2 worm cellular contexts compared by ENCODE assay signal in the genomic region with DNA sequence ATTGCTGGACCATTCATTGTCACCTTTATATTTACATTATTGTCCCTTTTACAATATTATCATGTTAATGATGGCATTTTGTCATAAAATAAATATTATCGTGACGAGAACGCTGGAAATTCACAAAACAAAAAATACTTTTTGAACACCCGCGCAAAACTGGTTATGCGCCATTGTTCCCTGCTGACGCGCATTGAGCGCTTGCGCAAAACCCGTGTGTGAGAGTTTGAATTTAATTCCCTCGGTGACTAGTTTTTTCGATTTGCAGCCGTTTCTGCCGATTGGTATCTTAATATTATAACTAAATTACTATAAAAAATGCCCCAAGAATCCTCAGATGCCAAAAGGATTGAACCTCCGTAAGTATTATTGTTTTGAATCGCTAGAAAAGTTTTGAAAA.
TF ChIP-seq lines count a peak whose summit lies in the region.

TSS of gene pafo-1 (plus strand) at position 256 of the 400 bp plus-strand sequence.

TF ChIP-seq in whole organism, L1 larva, 84 proteins besides CTCF, POLR2A, EP300 and RAD21 (continued from another document):
- TF ChIP-seq blmp-1 (tag; optimal IDR thresholded peaks at IDR 0.05; lab: Kevin White, UChicago) = peak; percentile 84
- peak; percentile 90 for TF ChIP-seq xbp-1 (tag; optimal IDR thresholded peaks at IDR 0.05; lab: Kevin White, UChicago)
- TF ChIP-seq nhr-85 (tag; lab: Kevin White, UChicago) = peak; percentile 97
- TF ChIP-seq ceh-88 (GFP tag; IDR thresholded peaks at IDR 0.05; lab: Robert Waterston, UW) = peak; percentile 20; the same call in 1 of the 2 replicates
- TF ChIP-seq tbx-2 (tag; optimal IDR thresholded peaks at IDR 0.05; lab: Kevin White, UChicago) = peak; percentile 92
- TF ChIP-seq aly-2 (tag; optimal IDR thresholded peaks at IDR 0.05; lab: Kevin White, UChicago) = peak; percentile 87
- peak in 1 of 2 experiments; percentile 78 for TF ChIP-seq mdl-1 (tag; optimal IDR thresholded peaks at IDR 0.05; lab: Kevin White, UChicago)
- TF ChIP-seq egl-27 (tag; optimal IDR thresholded peaks at IDR 0.05; lab: Kevin White, UChicago) = peak in 1 of 2 experiments; percentile 43
- peak; percentile 36 for TF ChIP-seq ceh-90 (tag; optimal IDR thresholded peaks at IDR 0.05; lab: Kevin White, UChicago)
- TF ChIP-seq ztf-11 (tag; optimal IDR thresholded peaks at IDR 0.05; lab: Kevin White, UChicago) = peak in 1 of 2 experiments; percentile 79
- TF ChIP-seq mep-1 (tag; optimal IDR thresholded peaks at IDR 0.05; lab: Kevin White, UChicago) = peak; percentile 95
- peak; percentile 79 for TF ChIP-seq fkh-8 (tag; optimal IDR thresholded peaks at IDR 0.05; lab: Kevin White, UChicago)
- no peak for TF ChIP-seq vab-15 (tag; optimal IDR thresholded peaks at IDR 0.05; lab: Kevin White, UChicago)
- TF ChIP-seq C04F5.9 (tag; optimal IDR thresholded peaks at IDR 0.05; lab: Kevin White, UChicago) = peak; percentile 58
- peak; percentile 60 for TF ChIP-seq nhr-77 (tag; optimal IDR thresholded peaks at IDR 0.05; lab: Kevin White, UChicago)
- TF ChIP-seq grh-1 (GFP tag; IDR thresholded peaks at IDR 0.05; lab: Robert Waterston, UW) = peak; percentile 93
- TF ChIP-seq skn-1 (tag; optimal IDR thresholded peaks at IDR 0.05; lab: Kevin White, UChicago) = peak; percentile 92
- TF ChIP-seq tlp-1 (tag; optimal IDR thresholded peaks at IDR 0.05; lab: Kevin White, UChicago) = no peak
- TF ChIP-seq nhr-47 (tag; optimal IDR thresholded peaks at IDR 0.05; lab: Kevin White, UChicago) = peak; percentile 95
- no peak for TF ChIP-seq ces-1 (GFP tag; optimal IDR thresholded peaks at IDR 0.05; lab: Kevin White, UChicago)
- TF ChIP-seq pqm-1 (tag; optimal IDR thresholded peaks at IDR 0.05; lab: Kevin White, UChicago) = no peak
- peak; percentile 82 for TF ChIP-seq C16A3.4 (tag; optimal IDR thresholded peaks at IDR 0.05; lab: Kevin White, UChicago)
- peak; percentile 35 for TF ChIP-seq nhr-237 (tag; optimal IDR thresholded peaks at IDR 0.05; lab: Kevin White, UChicago)
- TF ChIP-seq aha-1 (tag; optimal IDR thresholded peaks at IDR 0.05; lab: Kevin White, UChicago) = peak; percentile 56
- TF ChIP-seq ztf-4 (tag; optimal IDR thresholded peaks at IDR 0.05; lab: Kevin White, UChicago) = peak; percentile 49
- no peak for TF ChIP-seq ets-5 (GFP tag; IDR thresholded peaks at IDR 0.05; lab: Robert Waterston, UW)
- no peak for TF ChIP-seq nhr-28 (tag; optimal IDR thresholded peaks at IDR 0.05; lab: Kevin White, UChicago)

TF ChIP-seq in whole organism, young adult, 124 proteins besides CTCF, POLR2A, EP300 and RAD21 (continued from another document):
- TF ChIP-seq madf-3 (GFP tag; IDR thresholded peaks at IDR 0.05; lab: Robert Waterston, UW) (peak; percentile 76; the same call in 1 of the 2 replicates), lag-1 (GFP tag; IDR thresholded peaks at IDR 0.05; lab: Robert Waterston, UW) (no peak), ama-1 (optimal IDR thresholded peaks at IDR 0.05; lab: Kevin White, UChicago) (no peak), ama-1 (GFP tag; optimal IDR thresholded peaks at IDR 0.05; lab: Kevin White, UChicago) (no peak), zfh-2 (GFP tag; conservative IDR thresholded peaks at IDR 0.05; lab: Robert Waterston, UW) (no peak), attf-5 (GFP tag; optimal IDR thresholded peaks at IDR 0.05; lab: Kevin White, UChicago) (peak; percentile 89), rec-8 (tag; optimal IDR thresholded peaks at IDR 0.05; lab: Kevin White, UChicago) (no peak), atf-7 (tag; optimal IDR thresholded peaks at IDR 0.05; lab: Kevin White, UChicago) (peak; percentile 42), F22D6.2 (tag; optimal IDR thresholded peaks at IDR 0.05; lab: Kevin White, UChicago) (peak; percentile 45), athp-1 (tag; optimal IDR thresholded peaks at IDR 0.05; lab: Kevin White, UChicago) (peak; percentile 21), mel-28 (tag; optimal IDR thresholded peaks at IDR 0.05; lab: Kevin White, UChicago; ENCODE audit: borderline replicate concordance) (no peak), bed-2 (GFP tag; IDR thresholded peaks at IDR 0.05; lab: Robert Waterston, UW) (no peak), ztf-26 (tag; optimal IDR thresholded peaks at IDR 0.05; lab: Kevin White, UChicago) (peak; percentile 69), snpc-4 (GFP tag; optimal IDR thresholded peaks at IDR 0.05; lab: Kevin White, UChicago) (peak; percentile 41), snpc-4 (tag; optimal IDR thresholded peaks at IDR 0.05; lab: Kevin White, UChicago) (peak; percentile 40 to 85 (median 67)), ceh-79 (tag; optimal IDR thresholded peaks at IDR 0.05; lab: Kevin White, UChicago) (no peak), F33H1.4 (GFP tag; IDR thresholded peaks at IDR 0.05; lab: Robert Waterston, UW) (peak; percentile 74), B0035.1 (tag; optimal IDR thresholded peaks at IDR 0.05; lab: Kevin White, UChicago) (peak; percentile 35), F52B5.7 (tag; optimal IDR thresholded peaks at IDR 0.05; lab: Kevin White, UChicago) (no peak), dpl-1 (GFP tag; optimal IDR thresholded peaks at IDR 0.05; lab: Kevin White, UChicago) (peak; percentile 95), Y79H2A.3 (GFP tag; conservative IDR thresholded peaks at IDR 0.05; lab: Robert Waterston, UW) (no peak), T07F8.4 (tag; optimal IDR thresholded peaks at IDR 0.05; lab: Kevin White, UChicago) (no peak), Y67H2A.10 (GFP tag; conservative IDR thresholded peaks at IDR 0.05; lab: Robert Waterston, UW) (0 out of 2 replicates have a peak, but pooled peaks have one; percentile 12), aptf-3 (GFP tag; IDR thresholded peaks at IDR 0.05; lab: Robert Waterston, UW) (no peak), chd-7 (tag; optimal IDR thresholded peaks at IDR 0.05; lab: Kevin White, UChicago) (peak; percentile 7), nfya-2 (GFP tag; IDR thresholded peaks at IDR 0.05; lab: Robert Waterston, UW) (no peak), let-526 (GFP tag; IDR thresholded peaks at IDR 0.05; lab: Robert Waterston, UW) (peak; percentile 64; the same call in 1 of the 2 replicates), F37B4.10 (GFP tag; IDR thresholded peaks at IDR 0.05; lab: Robert Waterston, UW) (no peak)
